Worm (Caenorhabditis elegans) whole organism, late embryonic: ENCODE measurements around the gene K01A2.5.

Source experiments
- ceh-24 ChIP-seq: sonication (generic microtip); optimal IDR thresholded peaks from 2 replicates; lab custom pipeline; 2016; ENCODE audit warnings: mild to moderate bottlenecking, missing genetic modification characterization, missing compliant biosample characterization
- lim-6 ChIP-seq: sonication (generic microtip); optimal IDR thresholded peaks from 2 replicates; lab custom pipeline; 2016; ENCODE audit warnings: missing genetic modification characterization, missing compliant biosample characterization

DNA sequence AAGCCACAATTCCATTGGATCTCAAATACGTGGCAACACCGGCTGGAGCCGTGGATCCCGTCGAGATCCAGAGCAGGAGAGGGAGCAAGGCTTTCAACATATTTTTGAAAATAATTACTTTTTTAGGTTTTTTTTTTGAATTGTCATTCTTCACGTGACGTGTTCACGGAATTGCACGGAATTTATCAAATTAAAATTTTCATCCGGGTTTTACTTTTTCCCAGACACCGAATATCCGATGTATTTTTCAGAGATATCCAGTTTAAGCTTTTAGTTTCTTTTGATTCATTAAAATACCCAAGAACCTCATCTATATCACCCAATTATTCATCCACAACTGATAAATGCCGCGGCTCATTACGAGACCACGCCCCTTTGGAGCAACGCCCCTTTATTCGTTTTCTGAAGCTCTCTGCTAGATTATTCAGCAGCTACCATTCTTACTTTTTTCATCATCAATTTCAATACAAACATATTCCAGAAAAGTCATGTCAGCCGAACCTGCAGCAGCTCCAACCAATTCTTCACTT lies 4.1 kb upstream of the K01A2.5 start, which contains the start of the genes clec-117 and B0432.1:
- TF ChIP-seq ceh-24 (tag; lab: Kevin White, UChicago) (no peak), lim-6 (tag; lab: Kevin White, UChicago) (no peak)
